Worm (Caenorhabditis elegans) whole organism, early embryonic: ENCODE results near the gene irld-42.

ENCODE experiments used
- B0310.2 ChIP-seq: sonication (generic microtip); optimal IDR thresholded peaks from 2 replicates; lab custom pipeline; 2016; ENCODE audit warnings: mild to moderate bottlenecking, missing genetic modification characterization, missing compliant biosample characterization
- ama-1 ChIP-seq: fragments of 150-350 bp; optimal IDR thresholded peaks from 2 replicates; lab custom pipeline; 2014
- ceh-13 ChIP-seq: fragments of 200-800 bp; sonication (Bioruptor generic); optimal IDR thresholded peaks from 2 replicates; lab custom pipeline; 2018; ENCODE audit warnings: mild to moderate bottlenecking, missing genetic modification characterization, missing compliant biosample characterization
- ets-7 ChIP-seq: sonication (generic microtip); optimal IDR thresholded peaks from 2 replicates; lab custom pipeline; 2016; ENCODE audit warnings: missing genotype, missing genetic modification characterization, missing compliant biosample characterization
- flt-1 ChIP-seq: fragments of 200-800 bp; sonication (Bioruptor generic); IDR thresholded peaks from 2 replicates; pipeline ENCODE4 v1.3.6; 2022; ENCODE audit warnings: missing genetic modification characterization, missing compliant biosample characterization
- hmbx-1 ChIP-seq: sonication (generic microtip); optimal IDR thresholded peaks from 2 replicates; lab custom pipeline; 2016; ENCODE audit warnings: mild to moderate bottlenecking, missing genetic modification characterization, missing compliant biosample characterization
- hmg-4 ChIP-seq: fragments of 200-800 bp; sonication (Bioruptor generic); optimal IDR thresholded peaks from 2 replicates; lab custom pipeline; 2018; ENCODE audit warnings: mild to moderate bottlenecking, missing genetic modification characterization, missing compliant biosample characterization
- hnd-1 ChIP-seq: sonication (generic microtip); optimal IDR thresholded peaks from 2 replicates; lab custom pipeline; 2016; ENCODE audit warnings: missing genetic modification characterization, missing compliant biosample characterization
- pes-1 ChIP-seq: fragments of 200-800 bp; sonication (Bioruptor generic); IDR thresholded peaks from 2 replicates; pipeline ENCODE4 v1.3.6; 2022; ENCODE audit warnings: missing genetic modification reagents, missing genetic modification characterization, missing compliant biosample characterization
- scrt-1 ChIP-seq: fragments of 200-800 bp; sonication (Bioruptor generic); IDR thresholded peaks from 2 replicates; pipeline ENCODE4 v1.3.6; 2022; ENCODE audit warnings: missing genetic modification characterization, missing compliant biosample characterization
- sea-1 ChIP-seq: fragments of 200-800 bp; sonication (Bioruptor generic); conservative IDR thresholded peaks from 2 replicates; pipeline ENCODE4 v1.3.6; 2022; ENCODE audit warnings: missing genetic modification characterization, missing compliant biosample characterization
- tbx-11 ChIP-seq: fragments of 200-800 bp; sonication (Bioruptor generic); IDR thresholded peaks from 2 replicates; pipeline ENCODE4 v1.3.6; 2022; ENCODE audit warnings: missing genetic modification characterization, missing compliant biosample characterization
- tbx-37 ChIP-seq: fragments of 200-800 bp; sonication (Bioruptor generic); conservative IDR thresholded peaks from 2 replicates; pipeline ENCODE4 v1.3.6; 2022; ENCODE audit warnings: missing genetic modification reagents, missing genetic modification characterization, missing compliant biosample characterization
- tra-4 ChIP-seq: sonication (generic microtip); optimal IDR thresholded peaks from 2 replicates; lab custom pipeline; 2017; ENCODE audit warnings: missing genetic modification characterization, missing compliant biosample characterization

DNA sequence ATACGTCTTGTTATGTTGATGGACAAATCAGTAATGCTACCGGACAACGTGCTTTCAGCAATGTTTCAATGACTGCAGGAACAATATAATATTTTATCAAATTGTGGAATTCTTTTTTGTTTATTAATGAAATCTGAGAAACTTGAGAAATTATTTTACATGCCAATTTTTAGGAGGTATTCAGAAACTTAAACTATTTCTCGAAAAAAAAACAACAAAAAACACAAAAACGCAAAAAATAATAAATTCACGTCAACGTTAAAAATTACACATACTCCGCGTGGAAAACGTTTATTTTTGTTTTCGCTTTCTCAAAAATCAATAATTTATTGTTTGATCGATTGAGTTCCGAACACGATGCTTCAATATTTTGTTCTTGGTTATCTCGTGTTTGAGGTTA, 26.1 kb upstream of the irld-42 start, which contains the start of gene Y46H3D.1:
- no peak for TF ChIP-seq tra-4 (tag; lab: Kevin White, UChicago)
- TF ChIP-seq sea-1: no peak
- TF ChIP-seq flt-1 (GFP tag; lab: Robert Waterston, UW): no peak
- no peak for TF ChIP-seq hmbx-1 (tag; lab: Kevin White, UChicago)
- no peak for TF ChIP-seq hnd-1 (tag; lab: Kevin White, UChicago)
- TF ChIP-seq hmg-4 (GFP tag; lab: Kevin White, UChicago): no peak
- no peak for TF ChIP-seq ceh-13 (GFP tag; lab: Kevin White, UChicago)
- TF ChIP-seq tbx-37 (GFP tag; lab: Robert Waterston, UW): no peak
- no peak for TF ChIP-seq scrt-1 (GFP tag; lab: Robert Waterston, UW)
- no peak for TF ChIP-seq ama-1 (lab: Kevin White, UChicago)
- TF ChIP-seq tbx-11 (GFP tag; lab: Robert Waterston, UW): no peak
- TF ChIP-seq pes-1 (GFP tag; lab: Robert Waterston, UW): no peak
- no peak for TF ChIP-seq B0310.2 (tag; lab: Kevin White, UChicago)
- TF ChIP-seq ets-7 (tag; lab: Kevin White, UChicago): no peak
